Worm (Caenorhabditis elegans): ENCODE measurements around the gene F08D12.12.

ce11 chrII:2802804-2803586, 16.1 kb upstream of the F08D12.12 start:
- TF ChIP-seq lsy-2 (tag; optimal IDR thresholded peaks at IDR 0.05) (no peak), ama-1 (optimal IDR thresholded peaks at IDR 0.05) (no peak), ztf-4 (tag; optimal IDR thresholded peaks at IDR 0.05) (no peak), nhr-237 (tag; optimal IDR thresholded peaks at IDR 0.05) (no peak), elt-1 (tag; optimal IDR thresholded peaks at IDR 0.05) (no peak), ceh-16 (tag; optimal IDR thresholded peaks at IDR 0.05) (no peak), alr-1 (tag; optimal IDR thresholded peaks at IDR 0.05) (no peak), ztf-1 (GFP tag; conservative IDR thresholded peaks at IDR 0.05) (no peak), egl-27 (tag; optimal IDR thresholded peaks at IDR 0.05) (peak; percentile 5), ceh-82 (tag; optimal IDR thresholded peaks at IDR 0.05) (no peak), aly-2 (tag; optimal IDR thresholded peaks at IDR 0.05) (no peak), lin-39 (tag; optimal IDR thresholded peaks at IDR 0.05) (no peak), unc-62 (GFP tag; optimal IDR thresholded peaks at IDR 0.05) (no peak), nhr-10 (tag; optimal IDR thresholded peaks at IDR 0.05) (no peak)

Measured in whole organism, L2 larva.